Worm (Caenorhabditis elegans) whole organism, mixed stage, embryonic: ENCODE data around the gene F55B11.4.

Experiments used
- bed-3 ChIP-seq: fragments of 200-800 bp; sonication (Bioruptor generic); optimal IDR thresholded peaks from 3 replicates; lab custom pipeline; 2018; ENCODE audit warnings: mild to moderate bottlenecking, missing genetic modification characterization, moderate library complexity, missing compliant biosample characterization
- blmp-1 ChIP-seq: fragments of 150-350 bp; optimal IDR thresholded peaks from 2 replicates; lab custom pipeline; 2014; ENCODE audit warnings: missing biosample characterization, missing genetic modification characterization
- ceh-39 ChIP-seq: fragments of 150-350 bp; optimal IDR thresholded peaks from 2 replicates; lab custom pipeline; 2014; ENCODE audit warnings: missing biosample characterization, missing genetic modification characterization
- ceh-83 ChIP-seq: fragments of 200-800 bp; sonication (Bioruptor generic); optimal IDR thresholded peaks from 2 replicates; lab custom pipeline; 2018; ENCODE audit warnings: mild to moderate bottlenecking, missing genetic modification characterization, missing compliant biosample characterization
- ces-1 ChIP-seq: fragments of 150-350 bp; optimal IDR thresholded peaks from 2 replicates; lab custom pipeline; 2014; ENCODE audit warnings: missing biosample characterization, missing genetic modification reagents, missing genetic modification characterization
- cnd-1 ChIP-seq: fragments of 200-800 bp; sonication (Bioruptor generic); optimal IDR thresholded peaks from 2 replicates; lab custom pipeline; 2018; ENCODE audit warnings: mild to moderate bottlenecking, missing genetic modification characterization, missing compliant biosample characterization
- drap-1 ChIP-seq: fragments of 200-800 bp; sonication (Bioruptor generic); optimal IDR thresholded peaks from 3 replicates; lab custom pipeline; 2018; ENCODE audit warnings: mild to moderate bottlenecking, missing genetic modification characterization, missing compliant biosample characterization
- elt-1 ChIP-seq: sonication (generic microtip); optimal IDR thresholded peaks from 2 replicates; lab custom pipeline; 2017; ENCODE audit warnings: missing genetic modification characterization, mild to moderate bottlenecking, missing compliant biosample characterization, antibody characterized with exemption, moderate library complexity, borderline replicate concordance; ENCODE audit not compliant: insufficient read depth
- elt-3 ChIP-seq: fragments of 150-350 bp; optimal IDR thresholded peaks from 2 replicates; lab custom pipeline; 2014; ENCODE audit warnings: missing biosample characterization, missing genetic modification characterization
- ham-2 ChIP-seq: fragments of 200-800 bp; sonication (Bioruptor generic); optimal IDR thresholded peaks from 2 replicates; lab custom pipeline; 2018; ENCODE audit warnings: mild to moderate bottlenecking, missing genetic modification characterization, missing compliant biosample characterization
- lin-13 ChIP-seq: fragments of 150-350 bp; optimal IDR thresholded peaks from 2 replicates; lab custom pipeline; 2014; ENCODE audit warnings: missing biosample characterization, missing genetic modification characterization
- lin-32 ChIP-seq: fragments of 200-800 bp; sonication (Bioruptor generic); optimal IDR thresholded peaks from 2 replicates; lab custom pipeline; 2018; ENCODE audit warnings: mild to moderate bottlenecking, missing genetic modification characterization, missing compliant biosample characterization
- lsy-2 ChIP-seq: fragments of 150-350 bp; optimal IDR thresholded peaks from 2 replicates; lab custom pipeline; 2014; ENCODE audit warnings: missing biosample characterization, missing genetic modification characterization
- mab-5 ChIP-seq: fragments of 150-350 bp; optimal IDR thresholded peaks from 2 replicates; lab custom pipeline; 2014; ENCODE audit warnings: missing biosample characterization, missing genetic modification characterization
- nhr-12 ChIP-seq: fragments of 150-350 bp; optimal IDR thresholded peaks from 2 replicates; lab custom pipeline; 2014; ENCODE audit warnings: missing biosample characterization, missing genetic modification characterization
- nhr-2 ChIP-seq: fragments of 150-350 bp; optimal IDR thresholded peaks from 2 replicates; lab custom pipeline; 2014; ENCODE audit warnings: missing biosample characterization, missing genetic modification characterization
- nhr-237 ChIP-seq: fragments of 150-350 bp; optimal IDR thresholded peaks from 2 replicates; lab custom pipeline; 2014; ENCODE audit warnings: missing biosample characterization, missing genetic modification characterization
- nhr-28 ChIP-seq: fragments of 150-350 bp; optimal IDR thresholded peaks from 2 replicates; lab custom pipeline; 2014; ENCODE audit warnings: missing biosample characterization, missing genetic modification characterization
- nhr-76 ChIP-seq: sonication (generic microtip); optimal IDR thresholded peaks from 2 replicates; lab custom pipeline; 2017; ENCODE audit warnings: missing biosample characterization, missing genetic modification characterization
- pha-4 ChIP-seq: fragments of 150-350 bp; optimal IDR thresholded peaks from 2 replicates; lab custom pipeline; 2018; ENCODE audit warnings: missing biosample characterization, missing genetic modification reagents, missing genetic modification characterization
- sem-2 ChIP-seq: fragments of 200-800 bp; sonication (Bioruptor generic); optimal IDR thresholded peaks from 2 replicates; lab custom pipeline; 2018; ENCODE audit warnings: mild to moderate bottlenecking, missing genetic modification characterization, missing compliant biosample characterization
- snpc-4 ChIP-seq: fragments of 150-350 bp; optimal IDR thresholded peaks from 2 replicates; lab custom pipeline; 2014; ENCODE audit warnings: missing biosample characterization, missing genetic modification characterization
- sptf-1 ChIP-seq: sonication (generic microtip); optimal IDR thresholded peaks from 2 replicates; lab custom pipeline; 2017; ENCODE audit warnings: mild to moderate bottlenecking, missing genetic modification characterization, moderate library complexity, missing compliant biosample characterization
- tbx-8 ChIP-seq: fragments of 200-800 bp; sonication (Bioruptor generic); optimal IDR thresholded peaks from 2 replicates; lab custom pipeline; 2018; ENCODE audit warnings: mild to moderate bottlenecking, missing genetic modification characterization, moderate library complexity, missing compliant biosample characterization
- unc-120 ChIP-seq: sonication (generic microtip); optimal IDR thresholded peaks from 2 replicates; lab custom pipeline; 2017; ENCODE audit warnings: missing genetic modification characterization, missing compliant biosample characterization; ENCODE audit not compliant: poor library complexity, severe bottlenecking
- unc-39 ChIP-seq: fragments of 150-350 bp; optimal IDR thresholded peaks from 2 replicates; lab custom pipeline; 2014; ENCODE audit warnings: missing biosample characterization, missing genetic modification characterization
- unc-62 ChIP-seq: fragments of 150-350 bp; optimal IDR thresholded peaks from 2 replicates; lab custom pipeline; 2014; ENCODE audit warnings: missing biosample characterization, missing genetic modification reagents, missing genetic modification characterization
- zip-8 ChIP-seq: fragments of 150-350 bp; optimal IDR thresholded peaks from 2 replicates; lab custom pipeline; 2014; ENCODE audit warnings: missing biosample characterization, missing genetic modification characterization
- ztf-11 ChIP-seq: fragments of 150-350 bp; optimal IDR thresholded peaks from 2 replicates; lab custom pipeline; 2014; ENCODE audit warnings: missing biosample characterization, missing genetic modification characterization

The F55B11.4 gene

DNA sequence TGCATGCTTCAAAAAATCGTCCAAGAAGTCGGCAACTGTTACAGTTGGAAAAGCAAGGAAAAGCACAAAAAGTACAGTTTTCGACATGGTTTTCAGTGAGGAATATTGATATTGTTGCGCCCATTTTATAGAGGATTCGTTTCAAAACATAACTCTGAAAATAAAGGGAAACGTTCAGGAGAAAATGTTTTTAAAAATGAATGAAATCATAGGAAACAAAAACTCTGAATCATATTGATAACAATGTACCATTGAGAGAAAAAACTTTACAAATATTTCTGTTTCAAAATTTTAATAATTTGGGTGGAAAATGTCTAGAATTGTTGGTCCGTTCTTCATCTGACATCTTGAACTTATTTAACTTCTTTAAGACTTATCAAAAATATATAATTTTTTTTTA, 7.5 kb downstream of the F55B11.4 start, which contains the start of gene F55B11.2:
Gene F55B11.2, minus strand, starts transcription at position 101 of the 400 bp plus-strand sequence.
- no peak for TF ChIP-seq nhr-12
- no peak for TF ChIP-seq ham-2
- TF ChIP-seq ces-1, result no peak
- no peak for TF ChIP-seq zip-8 (tag; lab: Kevin White, UChicago)
- TF ChIP-seq lin-13 (tag; lab: Kevin White, UChicago), result no peak
- no peak for TF ChIP-seq nhr-237 (tag; lab: Kevin White, UChicago)

- TF ChIP-seq tbx-8 (no peak), unc-39 (tag; lab: Kevin White, UChicago) (no peak), cnd-1 (tag; lab: Kevin White, UChicago) (no peak), ham-2 (no peak), blmp-1 (tag; lab: Kevin White, UChicago) (no peak), mab-5 (no peak), sem-2 (GFP tag; lab: Kevin White, UChicago) (no peak)
Measured at ce11 chrIV:14421938-14422337, 8.8 kb downstream of the F55B11.4 start, which contains the start of gene F55B11.7. TSS of gene F55B11.7 (minus strand) at chrIV:14422038.

- no peak for TF ChIP-seq sptf-1 (tag; lab: Kevin White, UChicago)
- no peak for TF ChIP-seq ztf-11
Measured at ce11 chrIV:14417128-14417527, 13.6 kb downstream of the F55B11.4 start, which contains the start of gene F55B11.6. TSS of gene F55B11.6 (minus strand) at chrIV:14417228.

DNA sequence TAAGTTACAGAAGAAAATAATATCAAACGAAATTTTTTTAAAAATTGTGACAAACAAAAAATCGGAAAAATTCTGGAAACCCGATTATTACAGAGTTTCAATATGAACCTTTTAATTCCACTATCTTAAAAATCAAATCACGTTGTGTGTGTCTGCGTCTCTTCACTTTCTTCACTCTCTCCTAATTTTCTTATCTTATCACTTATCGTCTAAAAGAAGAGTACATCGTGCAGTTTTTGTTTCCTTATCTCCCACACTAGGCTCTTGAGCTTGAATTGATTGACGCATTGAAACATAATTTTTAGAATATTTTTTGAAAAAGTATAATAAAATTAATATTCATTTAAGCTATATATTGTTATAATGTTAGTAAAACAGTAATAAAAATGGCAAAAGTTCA, 16.5 kb downstream of the F55B11.4 start:
- TF ChIP-seq pha-4 (tag; lab: Kevin White, UChicago) (no peak), nhr-12 (no peak), tbx-8 (no peak), lin-13 (tag; lab: Kevin White, UChicago) (no peak), ceh-39 (tag; lab: Kevin White, UChicago) (no peak), ham-2 (no peak), drap-1 (GFP tag; lab: Kevin White, UChicago) (no peak), nhr-2 (tag; lab: Kevin White, UChicago) (no peak), unc-39 (tag; lab: Kevin White, UChicago) (no peak), zip-8 (tag; lab: Kevin White, UChicago) (no peak), unc-62 (GFP tag; lab: Kevin White, UChicago) (no peak), elt-3 (tag; lab: Kevin White, UChicago) (no peak), nhr-76 (tag; lab: Kevin White, UChicago) (no peak), sem-2 (GFP tag; lab: Kevin White, UChicago) (no peak), bed-3 (GFP tag; lab: Kevin White, UChicago) (no peak), ces-1 (no peak), lin-32 (GFP tag; lab: Kevin White, UChicago) (no peak)

- TF ChIP-seq mab-5, result no peak
- TF ChIP-seq unc-62 (GFP tag; lab: Kevin White, UChicago), result no peak
- TF ChIP-seq nhr-28 (tag; lab: Kevin White, UChicago), result no peak
Measured at ce11 chrIV:14413386-14413785, 17.3 kb downstream of the F55B11.4 start.

ce11 chrIV:14412655-14413054, 18.1 kb downstream of the F55B11.4 start, which contains the start of gene xdh-1:
TSS of gene xdh-1 (minus strand) at chrIV:14412894.
- no peak for TF ChIP-seq nhr-76 (tag; lab: Kevin White, UChicago)
- no peak for TF ChIP-seq elt-3 (tag; lab: Kevin White, UChicago)
- no peak for TF ChIP-seq blmp-1 (tag; lab: Kevin White, UChicago)
- TF ChIP-seq nhr-2 (tag; lab: Kevin White, UChicago), result no peak
- no peak for TF ChIP-seq unc-39 (tag; lab: Kevin White, UChicago)
- TF ChIP-seq tbx-8, result no peak
- no peak for TF ChIP-seq ham-2
- no peak for TF ChIP-seq ztf-11
- TF ChIP-seq snpc-4 (tag; lab: Kevin White, UChicago), result no peak
- TF ChIP-seq ceh-83 (GFP tag; lab: Kevin White, UChicago), result no peak
- TF ChIP-seq elt-1 (tag; lab: Kevin White, UChicago), result no peak
- TF ChIP-seq lin-32 (GFP tag; lab: Kevin White, UChicago), result no peak
- no peak for TF ChIP-seq drap-1 (GFP tag; lab: Kevin White, UChicago)
- TF ChIP-seq lsy-2 (tag; lab: Kevin White, UChicago), result no peak
- TF ChIP-seq unc-120 (tag; lab: Kevin White, UChicago), result no peak
- TF ChIP-seq pha-4 (tag; lab: Kevin White, UChicago), result no peak
